Worm (Caenorhabditis elegans) whole organism, young adult: ENCODE results near the gene ccz-1.
A peak's percentile ranks its signal among the peaks of the same experiment; 100 is the strongest.

Experiments used
- C06A6.2 ChIP-seq: fragments of 200-800 bp; sonication (Bioruptor generic); conservative IDR thresholded peaks from 2 replicates; pipeline ENCODE4 v1.3.6; 2022; ENCODE audit warnings: missing genetic modification characterization, missing compliant biosample characterization
- C17E4.6 ChIP-seq: fragments of 200-800 bp; sonication (Bioruptor generic); IDR thresholded peaks from 2 replicates; pipeline ENCODE4 v1.3.6; 2022; ENCODE audit warnings: missing genetic modification reagents, missing genetic modification characterization, missing compliant biosample characterization
- F10E7.11 ChIP-seq: sonication (generic microtip); optimal IDR thresholded peaks from 2 replicates; lab custom pipeline; 2017; ENCODE audit warnings: mild to moderate bottlenecking, missing genetic modification characterization, moderate library complexity, missing compliant biosample characterization
- F37B4.10 ChIP-seq: fragments of 200-800 bp; sonication (Bioruptor generic); IDR thresholded peaks from 2 replicates; pipeline ENCODE4 v1.3.6; 2022; ENCODE audit warnings: missing genetic modification characterization, missing compliant biosample characterization
- F57A8.1 ChIP-seq: fragments of 200-800 bp; sonication (Bioruptor generic); optimal IDR thresholded peaks from 2 replicates; lab custom pipeline; 2018; ENCODE audit warnings: mild to moderate bottlenecking, missing genetic modification characterization, moderate library complexity, missing compliant biosample characterization
- K11D2.4 ChIP-seq: fragments of 200-800 bp; sonication (Bioruptor generic); IDR thresholded peaks from 2 replicates; pipeline ENCODE4 v1.3.6; 2022; ENCODE audit warnings: missing genetic modification reagents, missing genetic modification characterization, missing compliant biosample characterization
- K12H6.12 ChIP-seq: fragments of 200-800 bp; sonication (Bioruptor generic); optimal IDR thresholded peaks from 2 replicates; lab custom pipeline; 2018; ENCODE audit warnings: mild to moderate bottlenecking, missing genetic modification characterization, missing compliant biosample characterization
- Y53F4B.3 ChIP-seq: fragments of 200-800 bp; sonication (Bioruptor generic); IDR thresholded peaks from 2 replicates; pipeline ENCODE4 v1.3.6; 2022; ENCODE audit warnings: missing genetic modification reagents, missing genetic modification characterization, missing compliant biosample characterization
- Y53G8AR.9 ChIP-seq: fragments of 200-800 bp; sonication (Bioruptor generic); conservative IDR thresholded peaks from 2 replicates; pipeline ENCODE4 v1.3.6; 2022; ENCODE audit warnings: missing genetic modification reagents, missing genetic modification characterization, missing compliant biosample characterization
- Y79H2A.3 ChIP-seq: fragments of 200-800 bp; sonication (Bioruptor generic); conservative IDR thresholded peaks from 2 replicates; pipeline ENCODE4 v1.3.6; 2022; ENCODE audit warnings: missing genetic modification reagents, missing genetic modification characterization, missing compliant biosample characterization
- ama-1 ChIP-seq, 3 experiments: fragments of 150-350 bp in 1 of 3; sonication (generic microtip) in 2 of 3; optimal IDR thresholded peaks; 2 replicates each; lab custom pipeline; 2014 to 2018; ENCODE audit warnings: missing biosample characterization in 2 of 3, missing genetic modification characterization in 2 of 3, missing genetic modification reagents in 2 of 3
- atf-7 ChIP-seq: sonication (generic microtip); optimal IDR thresholded peaks from 2 replicates; lab custom pipeline; 2017; ENCODE audit warnings: mild to moderate bottlenecking, missing genetic modification characterization, missing compliant biosample characterization
- athp-1 ChIP-seq: sonication (generic microtip); optimal IDR thresholded peaks from 2 replicates; lab custom pipeline; 2017; ENCODE audit warnings: mild to moderate bottlenecking, missing genetic modification characterization, missing compliant biosample characterization
- attf-5 ChIP-seq: fragments of 200-800 bp; sonication (Bioruptor generic); optimal IDR thresholded peaks from 2 replicates; lab custom pipeline; 2018; ENCODE audit warnings: mild to moderate bottlenecking, missing genetic modification characterization, missing compliant biosample characterization
- attf-6 ChIP-seq: fragments of 200-800 bp; sonication (Bioruptor generic); IDR thresholded peaks from 2 replicates; pipeline ENCODE4 v1.3.6; 2022; ENCODE audit warnings: missing genetic modification reagents, missing genetic modification characterization, missing compliant biosample characterization
- cebp-1 ChIP-seq, 2 experiments: fragments of 200-800 bp in 1 of 2; sonication (Bioruptor generic) in 1 of 2; sonication (generic microtip) in 1 of 2; IDR thresholded peaks in 1 of 2; optimal IDR thresholded peaks in 1 of 2; 2 replicates each; pipeline versions ENCODE4 v1.3.6 to Lab custom; 2017 to 2022; ENCODE audit warnings: missing compliant biosample characterization in 2 of 2, missing genetic modification characterization in 2 of 2, mild to moderate bottlenecking in 1 of 2, missing genetic modification reagents in 1 of 2, moderate library complexity in 1 of 2
- ceh-100 ChIP-seq: fragments of 200-800 bp; sonication (Bioruptor generic); IDR thresholded peaks from 2 replicates; pipeline ENCODE4 v1.3.6; 2022; ENCODE audit warnings: missing genetic modification reagents, missing genetic modification characterization, missing compliant biosample characterization
- ceh-79 ChIP-seq: sonication (generic microtip); optimal IDR thresholded peaks from 2 replicates; lab custom pipeline; 2017; ENCODE audit warnings: mild to moderate bottlenecking, missing genetic modification characterization, missing compliant biosample characterization
- egl-44 ChIP-seq: fragments of 200-800 bp; sonication (Bioruptor generic); IDR thresholded peaks from 2 replicates; pipeline ENCODE4 v1.3.6; 2022; ENCODE audit warnings: missing genetic modification reagents, missing genetic modification characterization, missing compliant biosample characterization
- fkh-3 ChIP-seq: sonication (generic microtip); optimal IDR thresholded peaks from 2 replicates; lab custom pipeline; 2016; ENCODE audit warnings: mild to moderate bottlenecking, missing genetic modification characterization, missing compliant biosample characterization
- lag-1 ChIP-seq: fragments of 200-800 bp; sonication (Bioruptor generic); IDR thresholded peaks from 2 replicates; pipeline ENCODE4 v1.3.6; 2022; ENCODE audit warnings: missing genetic modification reagents, missing genetic modification characterization, missing compliant biosample characterization
- let-526 ChIP-seq: fragments of 200-800 bp; sonication (Bioruptor generic); IDR thresholded peaks from 2 replicates; pipeline ENCODE4 v1.3.6; 2022; ENCODE audit warnings: missing genetic modification reagents, missing genetic modification characterization, missing compliant biosample characterization
- lin-35 ChIP-seq, 3 experiments: fragments of 150-350 bp in 2 of 3; sonication (generic microtip) in 1 of 3; optimal IDR thresholded peaks; 2 replicates each; lab custom pipeline; 2014 to 2018; ENCODE audit warnings: missing biosample characterization in 3 of 3, missing genetic modification characterization in 3 of 3, missing genetic modification reagents in 3 of 3
- lsy-27 ChIP-seq: sonication (generic microtip); optimal IDR thresholded peaks from 2 replicates; lab custom pipeline; 2017; ENCODE audit warnings: missing genetic modification characterization, mild to moderate bottlenecking, missing compliant biosample characterization, antibody characterized with exemption, missing genotype, borderline replicate concordance; ENCODE audit not compliant: insufficient read depth
- madf-3 ChIP-seq: fragments of 200-800 bp; sonication (Bioruptor generic); IDR thresholded peaks from 2 replicates; pipeline ENCODE4 v1.3.6; 2022; ENCODE audit warnings: missing genetic modification reagents, missing genetic modification characterization, missing compliant biosample characterization
- madf-8 ChIP-seq: fragments of 200-800 bp; sonication (Bioruptor generic); conservative IDR thresholded peaks from 2 replicates; pipeline ENCODE4 v1.3.6; 2022; ENCODE audit warnings: missing genetic modification reagents, missing genetic modification characterization, missing compliant biosample characterization
- nfyb-1 ChIP-seq: fragments of 200-800 bp; sonication (Bioruptor generic); IDR thresholded peaks from 2 replicates; pipeline ENCODE4 v1.3.6; 2022; ENCODE audit warnings: missing genetic modification reagents, missing genetic modification characterization, missing compliant biosample characterization
- nhr-120 ChIP-seq: fragments of 200-800 bp; sonication (Bioruptor generic); IDR thresholded peaks from 2 replicates; pipeline ENCODE4 v1.3.6; 2022; ENCODE audit warnings: missing genetic modification characterization, missing compliant biosample characterization
- nhr-80 ChIP-seq: sonication (generic microtip); optimal IDR thresholded peaks from 2 replicates; lab custom pipeline; 2016; ENCODE audit warnings: missing genetic modification characterization, missing compliant biosample characterization
- repo-1 ChIP-seq: sonication (generic microtip); optimal IDR thresholded peaks from 2 replicates; lab custom pipeline; 2017; ENCODE audit warnings: mild to moderate bottlenecking, missing genetic modification characterization, missing compliant biosample characterization
- sea-2 ChIP-seq: fragments of 200-800 bp; sonication (Bioruptor generic); IDR thresholded peaks from 2 replicates; pipeline ENCODE4 v1.3.6; 2022; ENCODE audit warnings: missing genetic modification characterization, missing compliant biosample characterization
- snpc-1.1 ChIP-seq: sonication (generic microtip); optimal IDR thresholded peaks from 2 replicates; lab custom pipeline; 2017; ENCODE audit warnings: missing genetic modification characterization, mild to moderate bottlenecking, missing compliant biosample characterization, antibody characterized with exemption, moderate library complexity, missing genotype, missing genetic modification reagents; ENCODE audit not compliant: insufficient read depth
- snpc-3.4 ChIP-seq: sonication (generic microtip); optimal IDR thresholded peaks from 2 replicates; lab custom pipeline; 2017; ENCODE audit warnings: missing genetic modification characterization, mild to moderate bottlenecking, missing compliant biosample characterization, antibody characterized with exemption, moderate library complexity, missing genotype, missing genetic modification reagents
- tlf-1 ChIP-seq: fragments of 200-800 bp; sonication (Bioruptor generic); optimal IDR thresholded peaks from 2 replicates; lab custom pipeline; 2018; ENCODE audit warnings: mild to moderate bottlenecking, missing genetic modification characterization, missing compliant biosample characterization
- unc-130 ChIP-seq: sonication (generic microtip); optimal IDR thresholded peaks from 2 replicates; lab custom pipeline; 2016; ENCODE audit warnings: missing genetic modification reagents, missing genetic modification characterization, missing compliant biosample characterization
- zim-3 ChIP-seq: sonication (generic microtip); optimal IDR thresholded peaks from 2 replicates; lab custom pipeline; 2017; ENCODE audit warnings: mild to moderate bottlenecking, missing genetic modification characterization, moderate library complexity, missing compliant biosample characterization
- ztf-22 ChIP-seq: fragments of 200-800 bp; sonication (Bioruptor generic); optimal IDR thresholded peaks from 2 replicates; lab custom pipeline; 2018; ENCODE audit warnings: mild to moderate bottlenecking, missing genetic modification characterization, moderate library complexity, missing compliant biosample characterization
- ztf-28 ChIP-seq: fragments of 200-800 bp; sonication (Bioruptor generic); IDR thresholded peaks from 2 replicates; pipeline ENCODE4 v1.3.6; 2022; ENCODE audit warnings: missing genetic modification reagents, missing genetic modification characterization, missing compliant biosample characterization

The ccz-1 gene

DNA sequence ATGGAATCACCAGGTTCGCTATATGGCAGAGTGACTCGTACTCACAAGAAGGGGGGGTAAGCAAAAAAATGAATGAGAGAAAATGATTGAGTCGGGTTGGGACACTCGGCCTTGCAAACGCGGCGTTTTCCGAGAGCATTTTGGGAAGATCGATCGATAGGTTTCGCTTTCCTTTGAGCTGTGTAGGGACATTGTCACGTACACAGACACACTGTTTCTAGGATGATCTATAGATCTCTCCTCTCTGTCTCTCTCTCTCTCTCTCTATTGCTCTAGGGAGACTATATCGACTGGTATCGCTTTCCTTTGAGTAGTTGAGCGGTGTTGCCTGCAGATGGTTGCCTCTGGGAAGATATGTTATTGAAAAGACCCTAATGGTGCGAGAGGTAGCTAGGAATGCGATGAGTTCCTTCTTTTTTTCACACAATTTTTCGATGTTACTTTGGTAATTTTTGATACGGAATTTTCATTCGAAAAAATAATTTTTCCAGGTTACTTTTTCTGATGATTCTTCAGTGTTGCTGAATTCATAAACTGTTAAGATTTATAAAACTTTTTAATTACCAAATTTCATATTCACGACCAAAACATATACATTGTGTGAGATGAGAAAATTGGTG lies 28.8 kb upstream of the ccz-1 start, which contains the start of gene H37A05.4 (continued):
- no peak for TF ChIP-seq lsy-27 (tag; lab: Kevin White, UChicago)
- 0 out of 2 replicates have a peak, but pooled peaks have one; percentile 13 for TF ChIP-seq let-526
- no peak for TF ChIP-seq ztf-28

DNA sequence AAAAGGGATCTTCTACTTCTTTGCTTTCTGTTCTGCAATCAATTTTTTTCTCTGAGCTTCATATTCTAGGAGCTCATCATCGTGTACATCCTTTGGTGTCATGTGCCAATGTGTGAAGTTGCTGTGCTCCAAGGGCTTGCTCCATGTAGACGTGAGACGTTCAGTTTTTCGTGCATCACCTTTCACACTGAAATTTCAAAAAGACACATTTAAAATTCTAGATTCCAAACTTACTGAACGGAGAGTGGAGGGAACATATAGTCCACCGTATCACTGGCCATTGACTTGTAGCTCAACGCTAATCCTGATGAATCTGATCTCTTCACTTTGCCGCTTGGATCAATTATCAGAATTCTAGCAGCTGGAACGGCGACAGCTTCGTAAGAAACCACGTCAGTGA lies 27.9 kb upstream of the ccz-1 start:
- TF ChIP-seq repo-1, result peak; percentile 23
- 0 out of 2 replicates have a peak, but pooled peaks have one; percentile 32 for TF ChIP-seq C06A6.2
- no peak for TF ChIP-seq nhr-120 (GFP tag; lab: Robert Waterston, UW)

ce11 chrV:13652322-13652721 lies 26.4 kb upstream of the ccz-1 start:
- TF ChIP-seq madf-8 (GFP tag; lab: Robert Waterston, UW) (no peak), lin-35 (GFP tag; optimal IDR thresholded peaks at IDR 0.05; lab: Kevin White, UChicago) (no peak), F37B4.10 (GFP tag; lab: Robert Waterston, UW) (0 out of 2 replicates have a peak, but pooled peaks have one; percentile 77), sea-2 (GFP tag; lab: Robert Waterston, UW) (no peak), attf-6 (GFP tag; lab: Robert Waterston, UW) (0 out of 2 replicates have a peak, but pooled peaks have one; percentile 17), snpc-3.4 (tag; lab: Kevin White, UChicago) (no peak)

DNA sequence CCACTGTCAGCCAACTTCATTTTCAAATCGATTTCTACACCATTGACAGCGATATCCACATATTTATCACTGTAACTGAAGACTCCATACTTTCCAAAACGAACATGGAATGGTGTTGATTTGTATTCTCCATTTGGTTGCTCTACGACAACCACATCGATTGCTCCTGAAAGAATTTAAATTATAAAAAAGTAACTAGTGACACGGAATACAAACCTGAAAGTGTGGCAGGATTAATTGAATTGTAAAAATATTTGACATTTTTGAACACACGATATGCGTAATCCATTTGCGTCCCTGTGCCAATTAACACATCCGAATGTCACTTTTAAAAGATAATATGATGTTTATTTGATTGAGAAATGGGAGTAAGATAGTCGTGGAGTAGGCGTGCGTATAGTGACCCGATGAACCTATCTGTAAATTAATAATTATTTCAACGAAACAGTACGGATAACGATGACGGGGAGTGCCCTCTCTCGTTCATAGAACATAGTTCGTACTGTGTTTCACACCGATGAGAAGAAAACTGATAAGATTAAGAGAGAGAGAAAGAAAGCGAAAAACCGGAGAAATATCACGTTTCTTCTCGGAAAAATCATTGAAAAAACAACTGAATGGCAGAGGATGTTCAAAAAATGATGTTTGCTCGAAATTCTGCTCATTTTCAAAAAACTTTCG lies 24.8 kb upstream of the ccz-1 start, which contains the start of gene lpin-1:
Gene lpin-1 (minus strand): TSS at position 417 of the 681 bp plus-strand sequence.
- TF ChIP-seq C17E4.6, result 0 out of 2 replicates have a peak, but pooled peaks have one; percentile 12
- peak in 1 of 3 experiments; percentile 46 for TF ChIP-seq lin-35 (GFP tag; optimal IDR thresholded peaks at IDR 0.05; lab: Kevin White, UChicago)
- no peak for TF ChIP-seq ztf-22 (GFP tag; lab: Kevin White, UChicago)
- no peak for TF ChIP-seq zim-3 (tag; lab: Kevin White, UChicago)
- TF ChIP-seq K12H6.12, result no peak
- TF ChIP-seq F10E7.11 (tag; lab: Kevin White, UChicago), result no peak
- TF ChIP-seq nhr-80, result peak; percentile 70
- TF ChIP-seq ama-1 (optimal IDR thresholded peaks at IDR 0.05; lab: Kevin White, UChicago), result no peak
- peak in 1 of 2 experiments; percentile 19 for TF ChIP-seq ama-1 (GFP tag; optimal IDR thresholded peaks at IDR 0.05; lab: Kevin White, UChicago)
- TF ChIP-seq ceh-79 (tag; lab: Kevin White, UChicago), result peak; percentile 29
- TF ChIP-seq F57A8.1 (GFP tag; lab: Kevin White, UChicago), result no peak
- no peak for TF ChIP-seq attf-5 (GFP tag; lab: Kevin White, UChicago)
- 0 out of 2 replicates have a peak, but pooled peaks have one; percentile 7 for TF ChIP-seq nfyb-1 (GFP tag; lab: Robert Waterston, UW)
- TF ChIP-seq tlf-1 (GFP tag; lab: Kevin White, UChicago), result no peak
- no peak for TF ChIP-seq unc-130 (GFP tag; lab: Kevin White, UChicago)
- TF ChIP-seq Y53G8AR.9, result 0 out of 2 replicates have a peak, but pooled peaks have one; percentile 12

ce11 chrV:13654394-13654792 lies 24.3 kb upstream of the ccz-1 start:
- TF ChIP-seq lag-1 (GFP tag; lab: Robert Waterston, UW) (no peak), Y53F4B.3 (GFP tag; lab: Robert Waterston, UW) (no peak), nfyb-1 (GFP tag; lab: Robert Waterston, UW) (0 out of 2 replicates have a peak, but pooled peaks have one; percentile 23), F57A8.1 (GFP tag; lab: Kevin White, UChicago) (no peak), egl-44 (no peak), athp-1 (tag; lab: Kevin White, UChicago) (no peak), cebp-1 (GFP tag; IDR thresholded peaks at IDR 0.05; lab: Robert Waterston, UW) (peak; percentile 67), cebp-1 (tag; optimal IDR thresholded peaks at IDR 0.05; lab: Kevin White, UChicago) (peak; percentile 76), snpc-1.1 (peak; percentile 14), sea-2 (GFP tag; lab: Robert Waterston, UW) (no peak), madf-3 (GFP tag; lab: Robert Waterston, UW) (0 out of 2 replicates have a peak, but pooled peaks have one; percentile 71), K11D2.4 (GFP tag; lab: Robert Waterston, UW) (0 out of 2 replicates have a peak, but pooled peaks have one; percentile 29), fkh-3 (no peak), atf-7 (tag; lab: Kevin White, UChicago) (no peak), nhr-80 (peak; percentile 8), ceh-100 (GFP tag; lab: Robert Waterston, UW) (no peak), Y79H2A.3 (no peak)
